Fruit fly (Drosophila melanogaster) S2 (cell line): ENCODE measurements around the gene Prosbeta2R2.

Experiments
- CG8478 ChIP-seq: fragments of >200 bp; optimal IDR thresholded peaks from 2 replicates; lab custom pipeline; 2018
- CTCF ChIP-seq, 2 experiments: fragments of >200 bp; optimal IDR thresholded peaks; 2 replicates each; lab custom pipeline; 2018

- TF ChIP-seq CTCF (optimal IDR thresholded peaks at IDR 0.05; lab: Kevin White, UChicago) (no peak), CG8478 (no peak)
These were observed 17.9 kb upstream of the Prosbeta2R2 start, which contains the start of gene rtp for dm6 chr3R:5237215-5237614.
